Fruit fly (Drosophila melanogaster) Kc167 (cell line): ENCODE data around the gene Sptr.

Source experiments
- Myc ChIP-seq: fragments of >200 bp; optimal IDR thresholded peaks from 2 replicates; lab custom pipeline; 2017; ENCODE audit warnings: missing external identifiers
- Sin3A ChIP-seq: fragments of >200 bp; optimal IDR thresholded peaks from 2 replicates; lab custom pipeline; 2018; ENCODE audit warnings: missing external identifiers
- h ChIP-seq: fragments of >200 bp; optimal IDR thresholded peaks from 3 replicates; lab custom pipeline; 2018; ENCODE audit warnings: missing external identifiers
- insv ChIP-seq: fragments of >200 bp; optimal IDR thresholded peaks from 3 replicates; lab custom pipeline; 2018; ENCODE audit warnings: missing external identifiers
- psq ChIP-seq: fragments of >200 bp; optimal IDR thresholded peaks from 2 replicates; lab custom pipeline; 2017; ENCODE audit warnings: missing external identifiers
- ttk ChIP-seq: sonication (Bioruptor generic); optimal IDR thresholded peaks from 2 replicates; lab custom pipeline; 2017; ENCODE audit warnings: missing external identifiers

Gene Sptr

dm6 chrX:8470588-8470987 is 6.3 kb upstream of the Sptr start, which contains the start of gene Cp7Fa:
Gene Cp7Fa (plus strand): TSS chrX:8470888.
- no peak for TF ChIP-seq Sin3A (lab: Kevin White, UChicago)
- no peak for TF ChIP-seq psq (lab: Kevin White, UChicago)
- no peak for TF ChIP-seq insv (lab: Kevin White, UChicago)
- TF ChIP-seq h (lab: Kevin White, UChicago): no peak
- TF ChIP-seq ttk (lab: Kevin White, UChicago): no peak
- no peak for TF ChIP-seq Myc (lab: Kevin White, UChicago)

- no peak for TF ChIP-seq Sin3A (lab: Kevin White, UChicago)
- no peak for TF ChIP-seq insv (lab: Kevin White, UChicago)
- TF ChIP-seq h (lab: Kevin White, UChicago): no peak
- no peak for TF ChIP-seq ttk (lab: Kevin White, UChicago)
- no peak for TF ChIP-seq Myc (lab: Kevin White, UChicago)
- TF ChIP-seq psq (lab: Kevin White, UChicago): no peak
Observed at dm6 chrX:8469606-8470005, 5.4 kb upstream of the Sptr start.

- no peak for TF ChIP-seq psq (lab: Kevin White, UChicago)
- TF ChIP-seq Myc (lab: Kevin White, UChicago): no peak
- no peak for TF ChIP-seq h (lab: Kevin White, UChicago)
- no peak for TF ChIP-seq ttk (lab: Kevin White, UChicago)
- no peak for TF ChIP-seq insv (lab: Kevin White, UChicago)
- no peak for TF ChIP-seq Sin3A (lab: Kevin White, UChicago)
Observed at dm6 chrX:8468962-8469459, 4.8 kb upstream of the Sptr start, which contains the start of gene CG12116. Gene CG12116 (minus strand): TSS chrX:8469012.

- TF ChIP-seq psq (lab: Kevin White, UChicago) (no peak), insv (lab: Kevin White, UChicago) (no peak), h (lab: Kevin White, UChicago) (no peak), Myc (lab: Kevin White, UChicago) (no peak), ttk (lab: Kevin White, UChicago) (no peak), Sin3A (lab: Kevin White, UChicago) (no peak)
Observed at dm6 chrX:8466729-8467215, 2.5 kb upstream of the Sptr start.

- TF ChIP-seq psq (lab: Kevin White, UChicago) (no peak), Myc (lab: Kevin White, UChicago) (no peak), h (lab: Kevin White, UChicago) (no peak), ttk (lab: Kevin White, UChicago) (no peak), insv (lab: Kevin White, UChicago) (no peak), Sin3A (lab: Kevin White, UChicago) (no peak)
Observed at dm6 chrX:8461147-8461546, 3.1 kb downstream of the Sptr start, which contains the start of gene Es2. Gene Es2 (plus strand): TSS chrX:8461479.

- TF ChIP-seq psq (lab: Kevin White, UChicago) (no peak), h (lab: Kevin White, UChicago) (no peak), ttk (lab: Kevin White, UChicago) (no peak), Myc (lab: Kevin White, UChicago) (no peak), Sin3A (lab: Kevin White, UChicago) (no peak), insv (lab: Kevin White, UChicago) (no peak)
Observed at dm6 chrX:8460686-8461085, 3.6 kb downstream of the Sptr start, which contains the start of gene CG15347. Gene CG15347 (minus strand): TSS chrX:8460898.

- TF ChIP-seq Sin3A (lab: Kevin White, UChicago): no peak
- TF ChIP-seq h (lab: Kevin White, UChicago): no peak
- no peak for TF ChIP-seq psq (lab: Kevin White, UChicago)
- no peak for TF ChIP-seq Myc (lab: Kevin White, UChicago)
- no peak for TF ChIP-seq ttk (lab: Kevin White, UChicago)
- TF ChIP-seq insv (lab: Kevin White, UChicago): no peak
Observed at dm6 chrX:8460232-8460631, 4.0 kb downstream of the Sptr start.

dm6 chrX:8459452-8460040 is 4.7 kb downstream of the Sptr start:
- TF ChIP-seq Sin3A (lab: Kevin White, UChicago) (no peak), ttk (lab: Kevin White, UChicago) (no peak), insv (lab: Kevin White, UChicago) (no peak), Myc (lab: Kevin White, UChicago) (no peak), psq (lab: Kevin White, UChicago) (no peak), h (lab: Kevin White, UChicago) (no peak)

dm6 chrX:8457532-8457931 is 6.7 kb downstream of the Sptr start, which contains the start of gene CG32713:
Gene CG32713 (minus strand): TSS chrX:8457632.
- TF ChIP-seq psq (lab: Kevin White, UChicago): no peak
- no peak for TF ChIP-seq Sin3A (lab: Kevin White, UChicago)
- TF ChIP-seq h (lab: Kevin White, UChicago): no peak
- TF ChIP-seq insv (lab: Kevin White, UChicago): no peak
- TF ChIP-seq ttk (lab: Kevin White, UChicago): no peak
- TF ChIP-seq Myc (lab: Kevin White, UChicago): no peak

dm6 chrX:8455019-8455555 is 9.2 kb downstream of the Sptr start, which contains the start of gene org-1:
Gene org-1 (minus strand): TSS chrX:8455069.
- TF ChIP-seq Sin3A (lab: Kevin White, UChicago): no peak
- TF ChIP-seq psq (lab: Kevin White, UChicago): no peak
- TF ChIP-seq Myc (lab: Kevin White, UChicago): no peak
- TF ChIP-seq h (lab: Kevin White, UChicago): no peak
- no peak for TF ChIP-seq insv (lab: Kevin White, UChicago)
- no peak for TF ChIP-seq ttk (lab: Kevin White, UChicago)

- TF ChIP-seq psq (lab: Kevin White, UChicago) (no peak), Sin3A (lab: Kevin White, UChicago) (no peak), Myc (lab: Kevin White, UChicago) (no peak), insv (lab: Kevin White, UChicago) (no peak), h (lab: Kevin White, UChicago) (no peak), ttk (lab: Kevin White, UChicago) (no peak)
Observed at dm6 chrX:8452163-8452562, 12.1 kb downstream of the Sptr start.
